Fruit fly (Drosophila melanogaster) whole organism, embryonic: ENCODE data around the gene CG10035.
A peak's percentile ranks its signal among the peaks of the same experiment; 100 is the strongest.

ENCODE experiments used
- CG11695 ChIP-seq: fragments of 200-800 bp; sonication (Bioruptor generic); IDR thresholded peaks from 3 replicates; pipeline ENCODE4 v1.3.6; 2022; ENCODE audit warnings: missing biosample characterization, missing genetic modification characterization
- CG12659 ChIP-seq: fragments of 200-800 bp; sonication (Bioruptor generic); optimal IDR thresholded peaks from 3 replicates; lab custom pipeline; 2017; ENCODE audit warnings: mild to moderate bottlenecking, missing biosample characterization, missing genetic modification reagents, missing genetic modification characterization
- CG12769 ChIP-seq: fragments of 200-800 bp; sonication (Bioruptor generic); optimal IDR thresholded peaks from 2 replicates; lab custom pipeline; 2019; ENCODE audit warnings: missing biosample characterization, mild to moderate bottlenecking, missing genetic modification characterization, moderate library complexity
- CG13424 ChIP-seq: fragments of 200-800 bp; sonication (Bioruptor generic); optimal IDR thresholded peaks from 2 replicates; lab custom pipeline; 2019; ENCODE audit warnings: missing biosample characterization, mild to moderate bottlenecking, missing genetic modification characterization, moderate library complexity
- CG16779 ChIP-seq: fragments of 200-800 bp; sonication (Bioruptor generic); IDR thresholded peaks from 2 replicates; pipeline ENCODE4 v1.3.6; 2022; ENCODE audit warnings: missing biosample characterization, missing genetic modification characterization
- CG17328 ChIP-seq: fragments of 200-800 bp; sonication (Bioruptor generic); IDR thresholded peaks from 2 replicates; pipeline ENCODE4 v1.3.6; 2022; ENCODE audit warnings: missing biosample characterization, missing genetic modification characterization
- CG18599 ChIP-seq: fragments of 200-800 bp; sonication (Bioruptor generic); optimal IDR thresholded peaks from 3 replicates; lab custom pipeline; 2017; ENCODE audit warnings: missing biosample characterization, missing genetic modification characterization, mild to moderate bottlenecking, moderate library complexity, missing genetic modification reagents
- CG2875 ChIP-seq: fragments of 200-800 bp; sonication (Bioruptor generic); optimal IDR thresholded peaks from 2 replicates; lab custom pipeline; 2017; ENCODE audit warnings: missing biosample characterization, mild to moderate bottlenecking, missing genetic modification characterization, missing genetic modification reagents
- CG3163 ChIP-seq: fragments of 200-800 bp; sonication (Bioruptor generic); optimal IDR thresholded peaks from 3 replicates; lab custom pipeline; 2016; ENCODE audit warnings: missing biosample characterization, missing genetic modification characterization
- CG3726 ChIP-seq: fragments of 200-800 bp; sonication (Bioruptor generic); IDR thresholded peaks from 3 replicates; pipeline ENCODE4, ENCODE4 v1.3.6; 2022; ENCODE audit warnings: missing biosample characterization, missing genetic modification characterization
- CG4854 ChIP-seq: fragments of 200-800 bp; sonication (Bioruptor generic); optimal IDR thresholded peaks from 2 replicates; lab custom pipeline; 2016; ENCODE audit warnings: missing biosample characterization, missing genetic modification characterization, inconsistent platforms
- CG6175 ChIP-seq: fragments of 200-800 bp; sonication (Bioruptor generic); IDR thresholded peaks from 3 replicates; pipeline ENCODE4 v1.3.6; 2022; ENCODE audit warnings: missing biosample characterization, missing genetic modification characterization
- CG6813 ChIP-seq: fragments of 200-800 bp; sonication (Bioruptor generic); optimal IDR thresholded peaks from 2 replicates; lab custom pipeline; 2017; ENCODE audit warnings: missing biosample characterization, missing genetic modification characterization, mild to moderate bottlenecking, moderate library complexity, missing genetic modification reagents
- CG9727 ChIP-seq: fragments of 200-800 bp; sonication (Bioruptor generic); optimal IDR thresholded peaks from 3 replicates; lab custom pipeline; 2017; ENCODE audit warnings: missing biosample characterization, mild to moderate bottlenecking, missing genetic modification characterization
- Camta ChIP-seq: fragments of 200-800 bp; sonication (Bioruptor generic); optimal IDR thresholded peaks from 2 replicates; lab custom pipeline; 2016; ENCODE audit warnings: missing biosample characterization, missing genetic modification characterization
- D19B ChIP-seq: fragments of 200-800 bp; sonication (Bioruptor generic); optimal IDR thresholded peaks from 2 replicates; lab custom pipeline; 2017; ENCODE audit warnings: missing biosample characterization, mild to moderate bottlenecking, missing genetic modification characterization
- Dbx ChIP-seq: fragments of 200-800 bp; sonication (Bioruptor generic); IDR thresholded peaks from 3 replicates; pipeline ENCODE4 v1.3.6; 2022; ENCODE audit warnings: missing biosample characterization, missing genetic modification characterization
- Dip2 ChIP-seq: fragments of 200-800 bp; sonication (Bioruptor generic); IDR thresholded peaks from 2 replicates; pipeline ENCODE4 v1.3.6; 2022; ENCODE audit warnings: missing biosample characterization, missing genetic modification characterization
- E2f1 ChIP-seq: fragments of 200-800 bp; sonication (Bioruptor generic); IDR thresholded peaks from 2 replicates; pipeline ENCODE4 v1.3.6; 2022; ENCODE audit warnings: missing biosample characterization, missing genetic modification characterization
- GATAe ChIP-seq: fragments of 200-800 bp; sonication (Bioruptor generic); conservative IDR thresholded peaks from 2 replicates; pipeline ENCODE4 v1.3.6; 2022; ENCODE audit warnings: missing biosample characterization, missing genetic modification characterization
- HLH54F ChIP-seq: fragments of 200-800 bp; sonication (Bioruptor generic); optimal IDR thresholded peaks from 3 replicates; lab custom pipeline; 2016; ENCODE audit warnings: missing biosample characterization, missing genetic modification characterization
- Hey ChIP-seq: fragments of 200-800 bp; sonication (Bioruptor generic); optimal IDR thresholded peaks from 3 replicates; lab custom pipeline; 2018; ENCODE audit warnings: missing biosample characterization, mild to moderate bottlenecking, missing genetic modification characterization
- Hr3 ChIP-seq: fragments of 200-800 bp; sonication (Bioruptor generic); optimal IDR thresholded peaks from 3 replicates; lab custom pipeline; 2016; ENCODE audit warnings: missing biosample characterization, missing genetic modification characterization
- Lim3 ChIP-seq: fragments of 200-800 bp; sonication (Bioruptor generic); IDR thresholded peaks from 2 replicates; pipeline ENCODE4 v1.3.6; 2022; ENCODE audit warnings: missing biosample characterization, missing genetic modification characterization
- Med ChIP-seq: fragments of 200-800 bp; sonication (Bioruptor generic); peaks from one replicate; lab custom pipeline; 2016; ENCODE audit warnings: missing biosample characterization, missing genetic modification characterization, mild to moderate bottlenecking, inconsistent platforms, moderate library complexity
- Oaz ChIP-seq: fragments of 200-800 bp; sonication (Bioruptor generic); IDR thresholded peaks from 2 replicates; pipeline ENCODE4 v1.3.6; 2022; ENCODE audit warnings: missing biosample characterization, missing genetic modification characterization
- Opbp ChIP-seq: fragments of 200-800 bp; sonication (Bioruptor generic); IDR thresholded peaks from 3 replicates; pipeline ENCODE4 v1.3.6; 2022; ENCODE audit warnings: missing biosample characterization, missing genetic modification characterization; ENCODE audit not compliant: partially characterized antibody
- Rfx ChIP-seq: fragments of 200-800 bp; sonication (Bioruptor generic); IDR thresholded peaks from 2 replicates; pipeline ENCODE4 v1.3.6; 2022; ENCODE audit warnings: missing biosample characterization, missing genetic modification characterization
- Trl ChIP-seq, 3 experiments: fragments of >200 bp in 2 of 3; fragments of 200-800 bp in 1 of 3; sonication (Bioruptor generic) in 1 of 3; optimal IDR thresholded peaks; 2 replicates in 1 of 3; 3 replicates in 2 of 3; lab custom pipeline; 2016 to 2017; ENCODE audit warnings: missing biosample characterization in 1 of 3, missing genetic modification characterization in 1 of 3
- caup ChIP-seq: fragments of 200-800 bp; sonication (Bioruptor generic); optimal IDR thresholded peaks from 3 replicates; lab custom pipeline; 2017; ENCODE audit warnings: missing biosample characterization, mild to moderate bottlenecking, missing genetic modification characterization, moderate library complexity; ENCODE audit not compliant: severe bottlenecking
- chn ChIP-seq: fragments of 200-800 bp; sonication (Bioruptor generic); optimal IDR thresholded peaks from 2 replicates; lab custom pipeline; 2016; ENCODE audit warnings: missing biosample characterization, missing genetic modification characterization
- ci ChIP-seq: fragments of 200-800 bp; sonication (Bioruptor generic); IDR thresholded peaks from 3 replicates; pipeline ENCODE4 v1.3.6; 2022; ENCODE audit warnings: missing biosample characterization, missing genetic modification characterization
- crc ChIP-seq: fragments of 200-800 bp; sonication (Bioruptor generic); optimal IDR thresholded peaks from 2 replicates; lab custom pipeline; 2016; ENCODE audit warnings: missing biosample characterization, missing genetic modification characterization
- grau ChIP-seq: fragments of 200-800 bp; optimal IDR thresholded peaks from 3 replicates; lab custom pipeline; 2019; ENCODE audit warnings: missing biosample characterization, mild to moderate bottlenecking, missing genetic modification characterization, moderate library complexity
- ham ChIP-seq: fragments of 200-800 bp; sonication (Bioruptor generic); IDR thresholded peaks from 2 replicates; pipeline ENCODE4 v1.3.6; 2022; ENCODE audit warnings: missing biosample characterization, missing genetic modification characterization
- kay ChIP-seq: fragments of 200-800 bp; sonication (Bioruptor generic); optimal IDR thresholded peaks from 2 replicates; lab custom pipeline; 2016; ENCODE audit warnings: missing biosample characterization, missing genetic modification characterization
- kni ChIP-seq: fragments of 200-800 bp; sonication (Bioruptor generic); optimal IDR thresholded peaks from 3 replicates; lab custom pipeline; 2017; ENCODE audit warnings: mild to moderate bottlenecking, missing biosample characterization, missing genetic modification reagents, missing genetic modification characterization
- lab ChIP-seq: fragments of 200-800 bp; sonication (Bioruptor generic); optimal IDR thresholded peaks from 3 replicates; lab custom pipeline; 2017; ENCODE audit warnings: missing biosample characterization, missing genetic modification characterization, mild to moderate bottlenecking, moderate library complexity, missing genetic modification reagents
- lov ChIP-seq, 2 experiments: fragments of 200-800 bp in 1 of 2; fragments of >200 bp in 1 of 2; sonication (Bioruptor generic) in 1 of 2; IDR thresholded peaks in 1 of 2; optimal IDR thresholded peaks in 1 of 2; 2 replicates in 1 of 2; 3 replicates in 1 of 2; pipeline versions ENCODE4 v1.3.6 to Lab custom; 2017 to 2022; ENCODE audit warnings: missing biosample characterization in 1 of 2, missing genetic modification characterization in 1 of 2
- onecut ChIP-seq: fragments of 200-800 bp; sonication (Bioruptor generic); IDR thresholded peaks from 2 replicates; pipeline ENCODE4 v1.3.6; 2022; ENCODE audit warnings: missing biosample characterization, missing genetic modification characterization
- org-1 ChIP-seq: fragments of 200-800 bp; sonication (Bioruptor generic); optimal IDR thresholded peaks from 2 replicates; lab custom pipeline; 2017; ENCODE audit warnings: missing biosample characterization, missing genetic modification characterization
- pb ChIP-seq: fragments of 200-800 bp; sonication (Bioruptor generic); optimal IDR thresholded peaks from 3 replicates; lab custom pipeline; 2016; ENCODE audit warnings: missing biosample characterization, missing genetic modification characterization
- rib ChIP-seq: fragments of 200-800 bp; sonication (Bioruptor generic); IDR thresholded peaks from 2 replicates; pipeline ENCODE4 v1.3.6; 2022; ENCODE audit warnings: missing biosample characterization, missing genetic modification characterization
- ro ChIP-seq: fragments of 200-800 bp; sonication (Bioruptor generic); IDR thresholded peaks from 2 replicates; pipeline ENCODE4 v1.3.6; 2022; ENCODE audit warnings: missing biosample characterization, missing genetic modification characterization
- sc ChIP-seq, 3 experiments: fragments of >200 bp in 2 of 3; fragments of 200-800 bp in 1 of 3; sonication (Bioruptor generic) in 1 of 3; optimal IDR thresholded peaks; 2 replicates in 2 of 3; 3 replicates in 1 of 3; lab custom pipeline; 2017; ENCODE audit warnings: mild to moderate bottlenecking in 1 of 3, missing biosample characterization in 1 of 3, missing genetic modification characterization in 1 of 3, missing genetic modification reagents in 1 of 3
- sima ChIP-seq: fragments of 200-800 bp; sonication (Bioruptor generic); optimal IDR thresholded peaks from 2 replicates; lab custom pipeline; 2016; ENCODE audit warnings: missing biosample characterization, missing genetic modification characterization
- sqz ChIP-seq: fragments of 200-800 bp; sonication (Bioruptor generic); optimal IDR thresholded peaks from 3 replicates; lab custom pipeline; 2018; ENCODE audit warnings: missing biosample characterization, mild to moderate bottlenecking, missing genetic modification characterization
- ssp ChIP-seq: fragments of 200-800 bp; sonication (Bioruptor generic); IDR thresholded peaks from 2 replicates; pipeline ENCODE4 v1.3.6; 2022; ENCODE audit warnings: missing biosample characterization, missing genetic modification characterization
- vnd ChIP-seq: fragments of 200-800 bp; sonication (Bioruptor generic); IDR thresholded peaks from 3 replicates; pipeline ENCODE4 v1.3.6; 2022; ENCODE audit warnings: missing biosample characterization, missing genetic modification characterization; ENCODE audit not compliant: partially characterized antibody
- zfh2 ChIP-seq: fragments of 200-800 bp; sonication (Bioruptor generic); optimal IDR thresholded peaks from 2 replicates; lab custom pipeline; 2016; ENCODE audit warnings: missing biosample characterization, missing genetic modification characterization

The CG10035 gene

dm6 chr3R:12359837-12360236 lies 22.7 kb downstream of the CG10035 start, which contains the start of gene CG4115:
CG4115 (plus strand) TSS chr3R:12360008.
- TF ChIP-seq Lim3 (GFP tag; lab: Robert Waterston, UW): no peak
- TF ChIP-seq CG16779: no peak
- TF ChIP-seq zfh2 (GFP tag; lab: Kevin White, UChicago): no peak
- TF ChIP-seq E2f1: no peak
- peak; percentile 23 for TF ChIP-seq kni (GFP tag; lab: Kevin White, UChicago)
- TF ChIP-seq sc (optimal IDR thresholded peaks at IDR 0.05; lab: Kevin White, UChicago): no peak
- TF ChIP-seq sc (GFP tag; optimal IDR thresholded peaks at IDR 0.05; lab: Kevin White, UChicago): no peak
- no peak for TF ChIP-seq CG9727 (GFP tag; lab: Kevin White, UChicago)
- TF ChIP-seq ro: no peak
- TF ChIP-seq CG12659 (GFP tag; lab: Kevin White, UChicago): no peak
- TF ChIP-seq ci (GFP tag; lab: Robert Waterston, UW): 0 out of 3 replicates have a peak, but pooled peaks have one; percentile 49
- peak; percentile 40 for TF ChIP-seq sqz (GFP tag; lab: Kevin White, UChicago)
- TF ChIP-seq Oaz: no peak
- TF ChIP-seq org-1 (GFP tag; lab: Kevin White, UChicago): no peak
- TF ChIP-seq CG13424 (tag; lab: Kevin White, UChicago): no peak
- TF ChIP-seq CG3163 (GFP tag; lab: Kevin White, UChicago): no peak
- TF ChIP-seq Hr3 (GFP tag; lab: Kevin White, UChicago): no peak
- no peak for TF ChIP-seq lab (GFP tag; lab: Kevin White, UChicago)
- TF ChIP-seq CG3726 (GFP tag; lab: Robert Waterston, UW): no peak
- no peak for TF ChIP-seq grau (tag; lab: Kevin White, UChicago)
- TF ChIP-seq GATAe (GFP tag; lab: Robert Waterston, UW): no peak
- TF ChIP-seq caup (GFP tag; lab: Kevin White, UChicago): no peak
- no peak for TF ChIP-seq HLH54F (GFP tag; lab: Kevin White, UChicago)
- 0 out of 2 replicates have a peak, but pooled peaks have one; percentile 21 for TF ChIP-seq rib (GFP tag; lab: Robert Waterston, UW)
- TF ChIP-seq CG6813 (GFP tag; lab: Kevin White, UChicago): no peak
- no peak for TF ChIP-seq kay (GFP tag; lab: Kevin White, UChicago)
- TF ChIP-seq pb: no peak
- no peak for TF ChIP-seq Dbx (GFP tag; lab: Robert Waterston, UW)
- TF ChIP-seq Med (GFP tag; lab: Kevin White, UChicago): peak; percentile 66
- TF ChIP-seq crc: no peak
- TF ChIP-seq onecut (GFP tag; lab: Robert Waterston, UW): peak; percentile 67
- no peak for TF ChIP-seq Dip2 (GFP tag; lab: Robert Waterston, UW)
- TF ChIP-seq CG18599 (GFP tag; lab: Kevin White, UChicago): no peak
- peak; percentile 29; the same call in 1 of the 2 replicates for TF ChIP-seq ham (GFP tag; lab: Robert Waterston, UW)
- no peak for TF ChIP-seq CG11695 (GFP tag; lab: Robert Waterston, UW)
- TF ChIP-seq sima (GFP tag; lab: Kevin White, UChicago): no peak
- TF ChIP-seq Opbp (GFP tag; lab: Robert Waterston, UW): 0 out of 3 replicates have a peak, but pooled peaks have one; percentile 4
- no peak for TF ChIP-seq Camta (GFP tag; lab: Kevin White, UChicago)
- no peak for TF ChIP-seq lov (optimal IDR thresholded peaks at IDR 0.05; lab: Kevin White, UChicago)
- TF ChIP-seq lov (GFP tag; IDR thresholded peaks at IDR 0.05; lab: Robert Waterston, UW): no peak
- TF ChIP-seq CG4854 (GFP tag; lab: Kevin White, UChicago): no peak
- peak; percentile 16; the same call in 1 of the 2 replicates for TF ChIP-seq Rfx
- peak; percentile 13 for TF ChIP-seq CG12769 (tag; lab: Kevin White, UChicago)
- no peak for TF ChIP-seq ssp
- no peak for TF ChIP-seq CG17328 (GFP tag; lab: Robert Waterston, UW)
- TF ChIP-seq CG2875 (GFP tag; lab: Kevin White, UChicago): no peak
- TF ChIP-seq vnd (GFP tag; lab: Robert Waterston, UW): no peak
- TF ChIP-seq D19B (GFP tag; lab: Kevin White, UChicago): no peak
- peak; percentile 7 to 32 for TF ChIP-seq Trl (optimal IDR thresholded peaks at IDR 0.05; lab: Kevin White, UChicago)
- no peak for TF ChIP-seq Trl (GFP tag; optimal IDR thresholded peaks at IDR 0.05; lab: Kevin White, UChicago)
- no peak for TF ChIP-seq Hey
- no peak for TF ChIP-seq CG6175
- no peak for TF ChIP-seq chn (GFP tag; lab: Kevin White, UChicago)
